Fruit fly (Drosophila melanogaster) whole organism, embryonic: ENCODE data around the gene CG10984.

Source experiments
- Abd-B ChIP-seq: fragments of 200-800 bp; sonication (Bioruptor generic); optimal IDR thresholded peaks from 2 replicates; lab custom pipeline; 2018; ENCODE audit warnings: missing biosample characterization, mild to moderate bottlenecking, missing genetic modification characterization, moderate library complexity
- Atf-2 ChIP-seq: fragments of 200-800 bp; sonication (Bioruptor generic); optimal IDR thresholded peaks from 2 replicates; lab custom pipeline; 2016; ENCODE audit warnings: missing biosample characterization, missing genetic modification characterization
- Blimp-1 ChIP-seq: fragments of 200-800 bp; sonication (Bioruptor generic); optimal IDR thresholded peaks from 3 replicates; lab custom pipeline; 2018; ENCODE audit warnings: missing biosample characterization, missing genetic modification characterization, mild to moderate bottlenecking, moderate library complexity, missing genetic modification reagents
- CG10565 ChIP-seq: fragments of 200-800 bp; sonication (Bioruptor generic); optimal IDR thresholded peaks from 3 replicates; lab custom pipeline; 2016; ENCODE audit warnings: missing biosample characterization, mild to moderate bottlenecking, missing genetic modification characterization
- CG11504 ChIP-seq: fragments of 200-800 bp; sonication (Bioruptor generic); optimal IDR thresholded peaks from 3 replicates; lab custom pipeline; 2019; ENCODE audit warnings: missing biosample characterization, mild to moderate bottlenecking, missing genetic modification characterization, moderate library complexity
- CG12155 ChIP-seq: fragments of 200-800 bp; sonication (Bioruptor generic); optimal IDR thresholded peaks from 3 replicates; lab custom pipeline; 2016; ENCODE audit warnings: missing biosample characterization, missing genetic modification characterization
- CG14710 ChIP-seq: fragments of 200-800 bp; sonication (Bioruptor generic); optimal IDR thresholded peaks from 3 replicates; lab custom pipeline; 2019; ENCODE audit warnings: missing biosample characterization, mild to moderate bottlenecking, missing genetic modification characterization, moderate library complexity
- CG1529 ChIP-seq: fragments of 200-800 bp; sonication (Bioruptor generic); optimal IDR thresholded peaks from 3 replicates; lab custom pipeline; 2018; ENCODE audit warnings: missing biosample characterization, missing genetic modification characterization
- CG15479 ChIP-seq: fragments of 200-800 bp; sonication (Bioruptor generic); optimal IDR thresholded peaks from 3 replicates; lab custom pipeline; 2019; ENCODE audit warnings: missing biosample characterization, mild to moderate bottlenecking, missing genetic modification characterization, moderate library complexity
- CG18764 ChIP-seq: fragments of 200-800 bp; sonication (Bioruptor generic); optimal IDR thresholded peaks from 3 replicates; lab custom pipeline; 2016; ENCODE audit warnings: missing biosample characterization, missing genetic modification characterization
- CG2129 ChIP-seq: fragments of 200-800 bp; sonication (Bioruptor generic); IDR thresholded peaks from 2 replicates; pipeline ENCODE4 v1.3.6; 2022; ENCODE audit warnings: missing biosample characterization, missing genetic modification characterization; ENCODE audit not compliant: partially characterized antibody
- CG3163 ChIP-seq: fragments of 200-800 bp; sonication (Bioruptor generic); optimal IDR thresholded peaks from 3 replicates; lab custom pipeline; 2016; ENCODE audit warnings: missing biosample characterization, missing genetic modification characterization
- CG3281 ChIP-seq: fragments of 200-800 bp; sonication (Bioruptor generic); optimal IDR thresholded peaks from 3 replicates; lab custom pipeline; 2017; ENCODE audit warnings: missing biosample characterization, mild to moderate bottlenecking, missing genetic modification characterization
- CG34224 ChIP-seq: fragments of 200-800 bp; sonication (Bioruptor generic); IDR thresholded peaks from 3 replicates; pipeline ENCODE4 v1.3.6; 2022; ENCODE audit warnings: missing biosample characterization, missing genetic modification characterization; ENCODE audit not compliant: partially characterized antibody
- CG3847 ChIP-seq: fragments of 200-800 bp; sonication (Bioruptor generic); IDR thresholded peaks from 2 replicates; pipeline ENCODE4 v1.3.6; 2022; ENCODE audit warnings: missing biosample characterization, missing genetic modification characterization
- CG3995 ChIP-seq: fragments of 200-800 bp; sonication (Bioruptor generic); optimal IDR thresholded peaks from 3 replicates; lab custom pipeline; 2016; ENCODE audit warnings: missing biosample characterization, missing genetic modification characterization
- CG42726 ChIP-seq: fragments of 200-800 bp; sonication (Bioruptor generic); IDR thresholded peaks from 2 replicates; pipeline ENCODE4 v1.3.6; 2022; ENCODE audit warnings: missing biosample characterization, missing genetic modification characterization; ENCODE audit not compliant: partially characterized antibody
- CG4617 ChIP-seq: fragments of 200-800 bp; sonication (Bioruptor generic); optimal IDR thresholded peaks from 3 replicates; lab custom pipeline; 2016; ENCODE audit warnings: missing biosample characterization, missing genetic modification characterization, borderline replicate concordance
- CG6175 ChIP-seq: fragments of 200-800 bp; sonication (Bioruptor generic); IDR thresholded peaks from 3 replicates; pipeline ENCODE4 v1.3.6; 2022; ENCODE audit warnings: missing biosample characterization, missing genetic modification characterization
- CG6689 ChIP-seq: fragments of 200-800 bp; sonication (Bioruptor generic); IDR thresholded peaks from 2 replicates; pipeline ENCODE4 v1.3.6; 2022; ENCODE audit warnings: missing biosample characterization, missing genetic modification characterization
- CG6765 ChIP-seq: fragments of 200-800 bp; sonication (Bioruptor generic); optimal IDR thresholded peaks from 3 replicates; lab custom pipeline; 2017; ENCODE audit warnings: missing biosample characterization, mild to moderate bottlenecking, missing genetic modification characterization
- CG9817 ChIP-seq: fragments of 200-800 bp; sonication (Bioruptor generic); optimal IDR thresholded peaks from 2 replicates; lab custom pipeline; 2018; ENCODE audit warnings: missing biosample characterization, mild to moderate bottlenecking, missing genetic modification characterization, moderate library complexity
- Ets65A ChIP-seq: fragments of 200-800 bp; sonication (Bioruptor generic); peaks from one replicate; lab custom pipeline; 2016; ENCODE audit warnings: missing biosample characterization, missing genetic modification characterization
- Fer2 ChIP-seq: fragments of 200-800 bp; sonication (Bioruptor generic); optimal IDR thresholded peaks from 2 replicates; lab custom pipeline; 2018; ENCODE audit warnings: missing biosample characterization, mild to moderate bottlenecking, missing genetic modification characterization, moderate library complexity
- HmgZ ChIP-seq: fragments of 200-800 bp; sonication (Bioruptor generic); optimal IDR thresholded peaks from 2 replicates; lab custom pipeline; 2018; ENCODE audit warnings: missing biosample characterization, mild to moderate bottlenecking, missing genetic modification characterization
- Hr51 ChIP-seq, 2 experiments: fragments of 200-800 bp; sonication (Bioruptor generic); optimal IDR thresholded peaks; 2 replicates in 1 of 2; 3 replicates in 1 of 2; lab custom pipeline; 2016 to 2018; ENCODE audit warnings: missing biosample characterization in 2 of 2, missing genetic modification characterization in 2 of 2, mild to moderate bottlenecking in 1 of 2, moderate library complexity in 1 of 2
- Lim3 ChIP-seq: fragments of 200-800 bp; sonication (Bioruptor generic); IDR thresholded peaks from 2 replicates; pipeline ENCODE4 v1.3.6; 2022; ENCODE audit warnings: missing biosample characterization, missing genetic modification characterization
- Nf-YC ChIP-seq: fragments of 200-800 bp; optimal IDR thresholded peaks from 3 replicates; lab custom pipeline; 2019; ENCODE audit warnings: missing biosample characterization, mild to moderate bottlenecking, missing genetic modification characterization, moderate library complexity
- NfI ChIP-seq: fragments of 200-800 bp; sonication (Bioruptor generic); optimal IDR thresholded peaks from 3 replicates; lab custom pipeline; 2018; ENCODE audit warnings: missing biosample characterization, mild to moderate bottlenecking, missing genetic modification characterization, moderate library complexity
- TFAM ChIP-seq: fragments of 200-800 bp; sonication (Bioruptor generic); optimal IDR thresholded peaks from 2 replicates; lab custom pipeline; 2017; ENCODE audit warnings: missing biosample characterization, missing genetic modification characterization, inconsistent platforms
- ase ChIP-seq: fragments of 200-800 bp; sonication (Bioruptor generic); IDR thresholded peaks from 3 replicates; pipeline ENCODE4 v1.3.6; 2022; ENCODE audit warnings: missing biosample characterization, missing genetic modification characterization
- caup ChIP-seq: fragments of 200-800 bp; sonication (Bioruptor generic); optimal IDR thresholded peaks from 3 replicates; lab custom pipeline; 2017; ENCODE audit warnings: missing biosample characterization, mild to moderate bottlenecking, missing genetic modification characterization, moderate library complexity; ENCODE audit not compliant: severe bottlenecking
- chinmo ChIP-seq: fragments of 200-800 bp; sonication (Bioruptor generic); IDR thresholded peaks from 4 replicates; pipeline ENCODE4 v1.3.6; 2022; ENCODE audit warnings: missing biosample characterization, missing genetic modification characterization; ENCODE audit not compliant: partially characterized antibody
- cwo ChIP-seq: fragments of 200-800 bp; sonication (Bioruptor generic); optimal IDR thresholded peaks from 3 replicates; lab custom pipeline; 2017; ENCODE audit warnings: missing biosample characterization, missing genetic modification characterization, mild to moderate bottlenecking, moderate library complexity, missing genetic modification reagents
- dimm ChIP-seq: fragments of 200-800 bp; sonication (Bioruptor generic); IDR thresholded peaks from 2 replicates; pipeline ENCODE4 v1.3.6; 2022; ENCODE audit warnings: missing biosample characterization, missing genetic modification characterization
- exex ChIP-seq: fragments of 200-800 bp; sonication (Bioruptor generic); optimal IDR thresholded peaks from 4 replicates; lab custom pipeline; 2018; ENCODE audit warnings: missing biosample characterization, mild to moderate bottlenecking, missing genetic modification characterization, moderate library complexity
- gce ChIP-seq: fragments of 200-800 bp; sonication (Bioruptor generic); IDR thresholded peaks from 3 replicates; pipeline ENCODE4 v1.3.6; 2022; ENCODE audit warnings: missing biosample characterization, missing genetic modification characterization
- ham ChIP-seq: fragments of 200-800 bp; sonication (Bioruptor generic); IDR thresholded peaks from 2 replicates; pipeline ENCODE4 v1.3.6; 2022; ENCODE audit warnings: missing biosample characterization, missing genetic modification characterization
- jing ChIP-seq: fragments of 200-800 bp; sonication (Bioruptor generic); optimal IDR thresholded peaks from 2 replicates; lab custom pipeline; 2018; ENCODE audit warnings: missing biosample characterization, mild to moderate bottlenecking, missing genetic modification characterization
- kni ChIP-seq: fragments of 200-800 bp; sonication (Bioruptor generic); optimal IDR thresholded peaks from 3 replicates; lab custom pipeline; 2017; ENCODE audit warnings: mild to moderate bottlenecking, missing biosample characterization, missing genetic modification reagents, missing genetic modification characterization
- lola ChIP-seq, 3 experiments: fragments of >200 bp in 2 of 3; fragments of 200-800 bp in 1 of 3; sonication (Bioruptor generic) in 1 of 3; optimal IDR thresholded peaks; 2 replicates each; lab custom pipeline; 2017 to 2019; ENCODE audit warnings: missing biosample characterization in 3 of 3, missing genetic modification characterization in 3 of 3, mild to moderate bottlenecking in 1 of 3, moderate library complexity in 1 of 3
- mirr ChIP-seq: fragments of 200-800 bp; sonication (Bioruptor generic); optimal IDR thresholded peaks from 3 replicates; lab custom pipeline; 2018; ENCODE audit warnings: missing biosample characterization, mild to moderate bottlenecking, missing genetic modification characterization
- repo ChIP-seq: fragments of 200-800 bp; sonication (Bioruptor generic); optimal IDR thresholded peaks from 2 replicates; lab custom pipeline; 2016; ENCODE audit warnings: missing biosample characterization, missing genetic modification characterization
- run ChIP-seq: fragments of 200-800 bp; sonication (Bioruptor generic); optimal IDR thresholded peaks from 3 replicates; lab custom pipeline; 2018; ENCODE audit warnings: missing biosample characterization, mild to moderate bottlenecking, missing genetic modification characterization
- scrt ChIP-seq: fragments of 200-800 bp; sonication (Bioruptor generic); optimal IDR thresholded peaks from 2 replicates; lab custom pipeline; 2018; ENCODE audit warnings: missing biosample characterization, mild to moderate bottlenecking, missing genetic modification characterization, moderate library complexity
- shn ChIP-seq: fragments of 200-800 bp; sonication (Bioruptor generic); optimal IDR thresholded peaks from 3 replicates; lab custom pipeline; 2016; ENCODE audit warnings: missing biosample characterization, missing genetic modification characterization
- sug ChIP-seq: fragments of 200-800 bp; optimal IDR thresholded peaks from 2 replicates; lab custom pipeline; 2019; ENCODE audit warnings: missing biosample characterization, mild to moderate bottlenecking, missing genetic modification characterization, moderate library complexity
- ttk ChIP-seq: fragments of 200-800 bp; sonication (Bioruptor generic); IDR thresholded peaks from 2 replicates; pipeline ENCODE4 v2.1.2; 2022; ENCODE audit warnings: missing biosample characterization, missing genetic modification characterization
- vvl ChIP-seq: fragments of 200-800 bp; sonication (Bioruptor generic); IDR thresholded peaks from 2 replicates; pipeline ENCODE4 v1.3.6; 2022; ENCODE audit warnings: missing biosample characterization, missing genetic modification characterization

CG10984 gene

dm6 chr3L:12704335-12704734, 45.6 kb upstream of the CG10984 start:
- 0 out of 4 replicates have a peak, but pooled peaks have one; percentile 21 for TF ChIP-seq chinmo (GFP tag; lab: Robert Waterston, UW)
- peak; percentile 31 for TF ChIP-seq caup
- no peak for TF ChIP-seq shn
- TF ChIP-seq cwo (GFP tag; lab: Kevin White, UChicago), result no peak
- no peak for TF ChIP-seq CG2129 (GFP tag; lab: Robert Waterston, UW)
- no peak for TF ChIP-seq TFAM (GFP tag; lab: Kevin White, UChicago)
- TF ChIP-seq sug, result peak; percentile 4
- TF ChIP-seq Lim3 (GFP tag; lab: Robert Waterston, UW), result no peak
- peak; percentile 6 for TF ChIP-seq exex
- TF ChIP-seq repo (GFP tag; lab: Kevin White, UChicago), result no peak
- TF ChIP-seq mirr (GFP tag; lab: Kevin White, UChicago), result peak; percentile 87
- peak; percentile 26 for TF ChIP-seq CG3995 (GFP tag; lab: Kevin White, UChicago)

dm6 chr3L:12705377-12705776, 44.5 kb upstream of the CG10984 start:
- TF ChIP-seq CG3163 (no peak), HmgZ (tag; lab: Kevin White, UChicago) (no peak), Blimp-1 (GFP tag; lab: Kevin White, UChicago) (peak; percentile 9), ham (no peak), Ets65A (GFP tag; lab: Kevin White, UChicago) (peak; percentile 15), CG4617 (GFP tag; lab: Kevin White, UChicago) (no peak), Hr51 (GFP tag; optimal IDR thresholded peaks at IDR 0.05; lab: Kevin White, UChicago) (no peak), CG1529 (GFP tag; lab: Kevin White, UChicago) (no peak), gce (0 out of 3 replicates have a peak, but pooled peaks have one; percentile 20), jing (no peak), run (tag; lab: Kevin White, UChicago) (no peak), CG42726 (no peak), CG14710 (no peak), ttk (GFP tag; lab: Robert Waterston, UW) (no peak), scrt (GFP tag; lab: Kevin White, UChicago) (no peak), dimm (GFP tag; lab: Robert Waterston, UW) (no peak), CG6175 (GFP tag; lab: Robert Waterston, UW) (0 out of 3 replicates have a peak, but pooled peaks have one; percentile 30), CG15479 (GFP tag; lab: Kevin White, UChicago) (no peak), CG2129 (GFP tag; lab: Robert Waterston, UW) (no peak), CG9817 (tag; lab: Kevin White, UChicago) (no peak), CG6765 (GFP tag; lab: Kevin White, UChicago) (no peak), ase (no peak), NfI (GFP tag; lab: Kevin White, UChicago) (no peak), CG34224 (no peak), CG12155 (GFP tag; lab: Kevin White, UChicago) (no peak), Abd-B (no peak), CG3281 (GFP tag; lab: Kevin White, UChicago) (no peak), CG6689 (GFP tag; lab: Robert Waterston, UW) (no peak), lola (GFP tag; optimal IDR thresholded peaks at IDR 0.05; lab: Kevin White, UChicago) (no peak), CG18764 (no peak), kni (peak; percentile 91), CG11504 (no peak), Atf-2 (GFP tag; lab: Kevin White, UChicago) (no peak), Fer2 (tag; lab: Kevin White, UChicago) (no peak), CG3847 (GFP tag; lab: Robert Waterston, UW) (no peak), Nf-YC (tag; lab: Kevin White, UChicago) (no peak), vvl (0 out of 2 replicates have a peak, but pooled peaks have one; percentile 22), CG10565 (GFP tag; lab: Kevin White, UChicago) (no peak)
